Worm (Caenorhabditis elegans): ENCODE measurements around the gene srh-274.
A peak's percentile ranks its signal among the peaks of the same experiment; 100 is the strongest.

The srh-274 gene

ce11 chrII:982842-983241 lies at the start of gene srh-274:
TSS of gene srh-274 (plus strand) at chrII:983142.
- TF ChIP-seq ztf-11 (tag; optimal IDR thresholded peaks at IDR 0.05), result no peak

DNA sequence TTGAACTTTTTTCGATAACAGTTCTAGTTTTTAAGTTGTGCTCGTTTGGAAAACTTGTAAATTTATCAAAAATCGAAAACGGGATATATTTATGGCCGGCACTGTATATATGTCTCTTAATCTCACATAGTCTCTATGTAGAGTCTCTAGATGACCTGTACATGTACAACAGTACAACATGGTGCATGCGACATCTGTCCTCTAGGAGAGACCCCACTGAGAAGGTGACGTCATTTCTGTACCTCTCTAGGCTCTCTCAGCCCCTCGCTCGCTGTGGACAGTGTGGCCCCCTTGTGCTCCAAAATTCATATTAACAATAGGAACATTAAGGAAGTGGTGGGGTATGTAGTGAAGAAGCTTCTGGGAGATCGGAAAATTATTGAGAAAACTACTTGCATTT lies 45.7 kb upstream of the srh-274 start:
- TF ChIP-seq lin-11 (tag; optimal IDR thresholded peaks at IDR 0.05) (no peak), dmd-4 (tag; optimal IDR thresholded peaks at IDR 0.05) (no peak), nhr-237 (tag; optimal IDR thresholded peaks at IDR 0.05) (no peak)

- TF ChIP-seq nhr-77 (tag; optimal IDR thresholded peaks at IDR 0.05) (no peak), lin-39 (tag; optimal IDR thresholded peaks at IDR 0.05) (no peak)
Observed at ce11 chrII:938549-938948, 44.4 kb upstream of the srh-274 start, which contains the start of gene R07C3.3. TSS of gene R07C3.3 (plus strand) at chrII:938849.

ce11 chrII:940779-941178 lies 42.2 kb upstream of the srh-274 start, which contains the start of gene fbxc-36:
TSS of gene fbxc-36 (plus strand) at chrII:940983.
- TF ChIP-seq ceh-82 (tag; optimal IDR thresholded peaks at IDR 0.05), result no peak
- no peak for TF ChIP-seq nhr-77 (tag; optimal IDR thresholded peaks at IDR 0.05)
- TF ChIP-seq dmd-4 (tag; optimal IDR thresholded peaks at IDR 0.05), result no peak
- TF ChIP-seq blmp-1 (tag; optimal IDR thresholded peaks at IDR 0.05; ENCODE audit: insufficient read depth), result no peak
- no peak for TF ChIP-seq fos-1 (tag; optimal IDR thresholded peaks at IDR 0.05)
- TF ChIP-seq nhr-21 (tag; optimal IDR thresholded peaks at IDR 0.05), result no peak
- TF ChIP-seq F13H6.1 (tag; optimal IDR thresholded peaks at IDR 0.05), result no peak
- no peak for TF ChIP-seq sma-9 (GFP tag; optimal IDR thresholded peaks at IDR 0.05)
- TF ChIP-seq sma-9 (tag; optimal IDR thresholded peaks at IDR 0.05), result no peak
- TF ChIP-seq nhr-11 (tag; optimal IDR thresholded peaks at IDR 0.05), result no peak
- TF ChIP-seq unc-55 (GFP tag; optimal IDR thresholded peaks at IDR 0.05), result no peak
- TF ChIP-seq snpc-4 (tag; optimal IDR thresholded peaks at IDR 0.05), result no peak

- TF ChIP-seq nhr-237 (tag; optimal IDR thresholded peaks at IDR 0.05) (no peak), fos-1 (tag; optimal IDR thresholded peaks at IDR 0.05) (peak; percentile 71)
Observed at ce11 chrII:943773-944172, 39.2 kb upstream of the srh-274 start, which contains the start of gene clec-43. TSS of gene clec-43 (plus strand) at chrII:944066.

- TF ChIP-seq nhr-11 (tag; optimal IDR thresholded peaks at IDR 0.05) (no peak), nhr-23 (tag; optimal IDR thresholded peaks at IDR 0.05) (no peak), Y55F3AM.14 (GFP tag; optimal IDR thresholded peaks at IDR 0.05) (no peak), nhr-21 (tag; optimal IDR thresholded peaks at IDR 0.05) (no peak), elt-3 (tag; optimal IDR thresholded peaks at IDR 0.05) (no peak)
Observed at ce11 chrII:948091-948490, 34.9 kb upstream of the srh-274 start, which contains the start of gene fbxc-32. TSS of gene fbxc-32 (minus strand) at chrII:948191.

ce11 chrII:950374-950773 lies 32.6 kb upstream of the srh-274 start:
- TF ChIP-seq R02D3.7 (tag; optimal IDR thresholded peaks at IDR 0.05) (no peak), mdl-1 (tag; optimal IDR thresholded peaks at IDR 0.05) (no peak), C34F6.9 (tag; optimal IDR thresholded peaks at IDR 0.05) (peak; percentile 34), unc-55 (GFP tag; optimal IDR thresholded peaks at IDR 0.05) (peak; percentile 33), lin-11 (tag; optimal IDR thresholded peaks at IDR 0.05) (no peak), elt-1 (tag; optimal IDR thresholded peaks at IDR 0.05) (no peak), Y55F3AM.14 (GFP tag; optimal IDR thresholded peaks at IDR 0.05) (no peak), lsy-2 (tag; optimal IDR thresholded peaks at IDR 0.05) (no peak), sma-3 (GFP tag; optimal IDR thresholded peaks at IDR 0.05) (no peak), sma-9 (GFP tag; optimal IDR thresholded peaks at IDR 0.05) (peak; percentile 54), sma-9 (tag; optimal IDR thresholded peaks at IDR 0.05) (no peak), skn-1 (tag; optimal IDR thresholded peaks at IDR 0.05) (no peak), zag-1 (tag; optimal IDR thresholded peaks at IDR 0.05) (no peak), nhr-129 (tag; optimal IDR thresholded peaks at IDR 0.05) (no peak), nhr-6 (tag; optimal IDR thresholded peaks at IDR 0.05) (no peak), nhr-12 (tag; optimal IDR thresholded peaks at IDR 0.05) (no peak), nhr-25 (tag; optimal IDR thresholded peaks at IDR 0.05) (no peak), nhr-10 (tag; optimal IDR thresholded peaks at IDR 0.05) (no peak), dmd-4 (tag; optimal IDR thresholded peaks at IDR 0.05) (no peak)
